Worm (Caenorhabditis elegans): ENCODE measurements around the gene F12A10.9.

DNA sequence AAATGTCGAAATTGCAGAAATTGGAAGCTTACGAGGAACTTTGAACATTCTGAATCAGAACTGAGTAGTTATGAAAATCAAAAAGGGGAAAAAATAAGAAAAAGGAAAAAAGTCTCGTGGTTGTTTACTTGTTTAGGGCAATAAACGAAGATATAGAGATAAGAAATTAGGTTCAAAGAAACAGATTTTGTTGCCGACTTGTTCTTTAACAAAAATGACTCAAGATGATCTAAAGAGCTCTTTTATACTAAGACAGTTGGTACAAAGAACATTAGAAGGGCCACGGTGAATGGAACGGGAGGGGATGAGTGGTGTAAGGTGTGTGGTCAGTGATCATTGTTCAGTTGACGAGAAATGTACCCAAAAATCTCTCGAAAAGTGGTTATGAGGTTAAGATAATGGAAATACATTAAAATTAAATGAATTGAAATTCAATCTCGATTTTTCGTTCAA is 49.0 kb downstream of the F12A10.9 start, which contains the start of gene acdh-2:
- TF ChIP-seq pha-4 (tag; optimal IDR thresholded peaks at IDR 0.05) = no peak
- no peak for TF ChIP-seq unc-62 (GFP tag; optimal IDR thresholded peaks at IDR 0.05)

Data from whole organism, mixed stage, embryonic.